Worm (Caenorhabditis elegans) whole organism, young adult: ENCODE results near the gene C26E6.1.

ENCODE experiments used
- B0261.1 ChIP-seq: sonication (generic microtip); optimal IDR thresholded peaks from 2 replicates; lab custom pipeline; 2016; ENCODE audit warnings: mild to moderate bottlenecking, missing genetic modification characterization, moderate library complexity, missing compliant biosample characterization
- B0336.3 ChIP-seq: fragments of 200-800 bp; sonication (Bioruptor generic); IDR thresholded peaks from 2 replicates; pipeline ENCODE4 v1.3.6; 2022; ENCODE audit warnings: missing genetic modification characterization, missing compliant biosample characterization
- C06A6.2 ChIP-seq: fragments of 200-800 bp; sonication (Bioruptor generic); conservative IDR thresholded peaks from 2 replicates; pipeline ENCODE4 v1.3.6; 2022; ENCODE audit warnings: missing genetic modification characterization, missing compliant biosample characterization
- F23B12.7 ChIP-seq: sonication (generic microtip); optimal IDR thresholded peaks from 2 replicates; lab custom pipeline; 2017; ENCODE audit warnings: missing genetic modification characterization, mild to moderate bottlenecking, missing compliant biosample characterization, antibody characterized with exemption, moderate library complexity; ENCODE audit not compliant: insufficient read depth
- F52B5.7 ChIP-seq: sonication (generic microtip); optimal IDR thresholded peaks from 2 replicates; lab custom pipeline; 2016; ENCODE audit warnings: mild to moderate bottlenecking, missing genetic modification characterization, missing compliant biosample characterization
- F55B11.4 ChIP-seq: sonication (generic microtip); optimal IDR thresholded peaks from 2 replicates; lab custom pipeline; 2016; ENCODE audit warnings: missing compliant biosample characterization, missing genetic modification characterization, borderline replicate concordance; ENCODE audit not compliant: insufficient read depth
- F57A8.1 ChIP-seq: fragments of 200-800 bp; sonication (Bioruptor generic); optimal IDR thresholded peaks from 2 replicates; lab custom pipeline; 2018; ENCODE audit warnings: mild to moderate bottlenecking, missing genetic modification characterization, moderate library complexity, missing compliant biosample characterization
- F57C9.4 ChIP-seq: sonication (generic microtip); optimal IDR thresholded peaks from 2 replicates; lab custom pipeline; 2017; ENCODE audit warnings: mild to moderate bottlenecking, missing genetic modification characterization, missing compliant biosample characterization
- K12H6.12 ChIP-seq: fragments of 200-800 bp; sonication (Bioruptor generic); optimal IDR thresholded peaks from 2 replicates; lab custom pipeline; 2018; ENCODE audit warnings: mild to moderate bottlenecking, missing genetic modification characterization, missing compliant biosample characterization
- Y53G8AR.9 ChIP-seq: fragments of 200-800 bp; sonication (Bioruptor generic); conservative IDR thresholded peaks from 2 replicates; pipeline ENCODE4 v1.3.6; 2022; ENCODE audit warnings: missing genetic modification reagents, missing genetic modification characterization, missing compliant biosample characterization
- Y56A3A.18 ChIP-seq: fragments of 200-800 bp; sonication (Bioruptor generic); IDR thresholded peaks from 2 replicates; pipeline ENCODE4 v1.3.6; 2022; ENCODE audit warnings: missing genetic modification reagents, missing genetic modification characterization, missing compliant biosample characterization
- Y95B8A.8 ChIP-seq: fragments of 200-800 bp; sonication (Bioruptor generic); IDR thresholded peaks from 2 replicates; pipeline ENCODE4 v1.3.6; 2022; ENCODE audit warnings: missing genetic modification reagents, missing genetic modification characterization, missing compliant biosample characterization
- akir-1 ChIP-seq: fragments of 200-800 bp; sonication (Bioruptor generic); optimal IDR thresholded peaks from 2 replicates; lab custom pipeline; 2018; ENCODE audit warnings: mild to moderate bottlenecking, missing genetic modification characterization, moderate library complexity, missing compliant biosample characterization
- aptf-2 ChIP-seq: fragments of 200-800 bp; sonication (Bioruptor generic); conservative IDR thresholded peaks from 2 replicates; pipeline ENCODE4 v1.3.6; 2022; ENCODE audit warnings: missing genetic modification reagents, missing genetic modification characterization, missing compliant biosample characterization
- attf-3 ChIP-seq: fragments of 200-800 bp; sonication (Bioruptor generic); conservative IDR thresholded peaks from 2 replicates; pipeline ENCODE4 v1.3.6; 2022; ENCODE audit warnings: missing genetic modification reagents, missing genetic modification characterization, missing compliant biosample characterization
- attf-6 ChIP-seq: fragments of 200-800 bp; sonication (Bioruptor generic); IDR thresholded peaks from 2 replicates; pipeline ENCODE4 v1.3.6; 2022; ENCODE audit warnings: missing genetic modification reagents, missing genetic modification characterization, missing compliant biosample characterization
- ccch-3 ChIP-seq: fragments of 200-800 bp; sonication (Bioruptor generic); optimal IDR thresholded peaks from 2 replicates; lab custom pipeline; 2018; ENCODE audit warnings: mild to moderate bottlenecking, missing genetic modification characterization, missing compliant biosample characterization
- ceh-27 ChIP-seq: fragments of 200-800 bp; sonication (Bioruptor generic); optimal IDR thresholded peaks from 2 replicates; lab custom pipeline; 2018; ENCODE audit warnings: mild to moderate bottlenecking, missing genetic modification characterization, moderate library complexity, missing compliant biosample characterization
- ceh-40 ChIP-seq: fragments of 200-800 bp; sonication (Bioruptor generic); IDR thresholded peaks from 2 replicates; pipeline ENCODE4 v1.3.6; 2022; ENCODE audit warnings: missing genetic modification characterization, missing compliant biosample characterization
- ceh-58 ChIP-seq: fragments of 200-800 bp; sonication (Bioruptor generic); IDR thresholded peaks from 2 replicates; pipeline ENCODE4 v1.3.6; 2022; ENCODE audit warnings: missing genetic modification characterization, missing compliant biosample characterization
- ceh-79 ChIP-seq: sonication (generic microtip); optimal IDR thresholded peaks from 2 replicates; lab custom pipeline; 2017; ENCODE audit warnings: mild to moderate bottlenecking, missing genetic modification characterization, missing compliant biosample characterization
- ceh-91 ChIP-seq: fragments of 200-800 bp; sonication (Bioruptor generic); IDR thresholded peaks from 2 replicates; pipeline ENCODE4 v1.3.6; 2022; ENCODE audit warnings: missing genetic modification reagents, missing genetic modification characterization, missing compliant biosample characterization
- die-1 ChIP-seq: sonication (generic microtip); optimal IDR thresholded peaks from 2 replicates; lab custom pipeline; 2016; ENCODE audit warnings: missing genotype, mild to moderate bottlenecking, missing genetic modification characterization, missing compliant biosample characterization
- dpl-1 ChIP-seq: fragments of 150-350 bp; optimal IDR thresholded peaks from 2 replicates; lab custom pipeline; 2014; ENCODE audit warnings: missing biosample characterization, missing genetic modification reagents, missing genetic modification characterization
- ets-4 ChIP-seq: fragments of 200-800 bp; sonication (Bioruptor generic); optimal IDR thresholded peaks from 2 replicates; lab custom pipeline; 2018; ENCODE audit warnings: mild to moderate bottlenecking, missing genetic modification characterization, missing compliant biosample characterization
- hlh-26 ChIP-seq: fragments of 200-800 bp; sonication (Bioruptor generic); conservative IDR thresholded peaks from 2 replicates; pipeline ENCODE4 v1.3.6; 2022; ENCODE audit warnings: missing genetic modification reagents, missing genetic modification characterization, missing compliant biosample characterization
- hmg-20 ChIP-seq: fragments of 200-800 bp; sonication (Bioruptor generic); IDR thresholded peaks from 2 replicates; pipeline ENCODE4 v1.3.6; 2022; ENCODE audit warnings: missing genetic modification reagents, missing genetic modification characterization, missing compliant biosample characterization
- hsf-1 ChIP-seq: fragments of 200-800 bp; sonication (Bioruptor generic); IDR thresholded peaks from 2 replicates; pipeline ENCODE4 v1.3.6; 2022; ENCODE audit warnings: missing genetic modification reagents, missing genetic modification characterization, missing compliant biosample characterization
- lag-1 ChIP-seq: fragments of 200-800 bp; sonication (Bioruptor generic); IDR thresholded peaks from 2 replicates; pipeline ENCODE4 v1.3.6; 2022; ENCODE audit warnings: missing genetic modification reagents, missing genetic modification characterization, missing compliant biosample characterization
- let-526 ChIP-seq: fragments of 200-800 bp; sonication (Bioruptor generic); IDR thresholded peaks from 2 replicates; pipeline ENCODE4 v1.3.6; 2022; ENCODE audit warnings: missing genetic modification reagents, missing genetic modification characterization, missing compliant biosample characterization
- let-607 ChIP-seq, 2 experiments: fragments of 200-800 bp in 1 of 2; sonication (Bioruptor generic) in 1 of 2; sonication (generic microtip) in 1 of 2; optimal IDR thresholded peaks; 2 replicates each; lab custom pipeline; 2016 to 2018; ENCODE audit warnings: mild to moderate bottlenecking in 2 of 2, missing compliant biosample characterization in 2 of 2, missing genetic modification characterization in 2 of 2, moderate library complexity in 2 of 2, missing genotype in 1 of 2
- lin-26 ChIP-seq: fragments of 200-800 bp; sonication (Bioruptor generic); IDR thresholded peaks from 2 replicates; pipeline ENCODE4 v1.3.6; 2022; ENCODE audit warnings: missing genetic modification reagents, missing genetic modification characterization, missing compliant biosample characterization
- lin-35 ChIP-seq, 3 experiments: fragments of 150-350 bp in 2 of 3; sonication (generic microtip) in 1 of 3; optimal IDR thresholded peaks; 2 replicates each; lab custom pipeline; 2014 to 2018; ENCODE audit warnings: missing biosample characterization in 3 of 3, missing genetic modification characterization in 3 of 3, missing genetic modification reagents in 3 of 3
- lin-54 ChIP-seq: fragments of 200-800 bp; sonication (Bioruptor generic); optimal IDR thresholded peaks from 2 replicates; lab custom pipeline; 2018; ENCODE audit warnings: mild to moderate bottlenecking, missing genetic modification characterization, missing compliant biosample characterization
- lsl-1 ChIP-seq: fragments of 200-800 bp; sonication (Bioruptor generic); optimal IDR thresholded peaks from 2 replicates; lab custom pipeline; 2018; ENCODE audit warnings: mild to moderate bottlenecking, missing genetic modification characterization, moderate library complexity, missing compliant biosample characterization
- madf-10 ChIP-seq: sonication (generic microtip); optimal IDR thresholded peaks from 2 replicates; lab custom pipeline; 2016; ENCODE audit warnings: mild to moderate bottlenecking, missing genetic modification characterization, missing compliant biosample characterization
- madf-3 ChIP-seq: fragments of 200-800 bp; sonication (Bioruptor generic); IDR thresholded peaks from 2 replicates; pipeline ENCODE4 v1.3.6; 2022; ENCODE audit warnings: missing genetic modification reagents, missing genetic modification characterization, missing compliant biosample characterization
- madf-6 ChIP-seq: fragments of 200-800 bp; sonication (Bioruptor generic); IDR thresholded peaks from 2 replicates; pipeline ENCODE4 v1.3.6; 2022; ENCODE audit warnings: missing genetic modification reagents, missing genetic modification characterization, missing compliant biosample characterization
- mcd-1 ChIP-seq: fragments of 200-800 bp; sonication (Bioruptor generic); IDR thresholded peaks from 2 replicates; pipeline ENCODE4 v1.3.6; 2022; ENCODE audit warnings: missing genetic modification reagents, missing genetic modification characterization, missing compliant biosample characterization
- mel-28 ChIP-seq: sonication (generic microtip); optimal IDR thresholded peaks from 2 replicates; lab custom pipeline; 2016; ENCODE audit warnings: borderline replicate concordance, mild to moderate bottlenecking, missing genetic modification characterization, missing compliant biosample characterization
- pbrm-1 ChIP-seq: fragments of 200-800 bp; sonication (Bioruptor generic); IDR thresholded peaks from 2 replicates; pipeline ENCODE4 v1.3.6; 2022; ENCODE audit warnings: missing genetic modification reagents, missing genetic modification characterization, missing compliant biosample characterization
- repo-1 ChIP-seq: sonication (generic microtip); optimal IDR thresholded peaks from 2 replicates; lab custom pipeline; 2017; ENCODE audit warnings: mild to moderate bottlenecking, missing genetic modification characterization, missing compliant biosample characterization
- unc-130 ChIP-seq: sonication (generic microtip); optimal IDR thresholded peaks from 2 replicates; lab custom pipeline; 2016; ENCODE audit warnings: missing genetic modification reagents, missing genetic modification characterization, missing compliant biosample characterization
- zfh-2 ChIP-seq: fragments of 200-800 bp; sonication (Bioruptor generic); conservative IDR thresholded peaks from 2 replicates; pipeline ENCODE4 v1.3.6; 2022; ENCODE audit warnings: missing genetic modification reagents, missing genetic modification characterization, missing compliant biosample characterization
- zim-3 ChIP-seq: sonication (generic microtip); optimal IDR thresholded peaks from 2 replicates; lab custom pipeline; 2017; ENCODE audit warnings: mild to moderate bottlenecking, missing genetic modification characterization, moderate library complexity, missing compliant biosample characterization
- ztf-18 ChIP-seq: sonication (generic microtip); optimal IDR thresholded peaks from 2 replicates; lab custom pipeline; 2016; ENCODE audit warnings: missing genotype, mild to moderate bottlenecking, missing genetic modification characterization, missing compliant biosample characterization
- ztf-26 ChIP-seq: sonication (generic microtip); optimal IDR thresholded peaks from 2 replicates; lab custom pipeline; 2017; ENCODE audit warnings: missing genetic modification characterization, missing compliant biosample characterization
- ztf-3 ChIP-seq: fragments of 200-800 bp; sonication (Bioruptor generic); optimal IDR thresholded peaks from 2 replicates; lab custom pipeline; 2018; ENCODE audit warnings: mild to moderate bottlenecking, missing genetic modification characterization, missing compliant biosample characterization

The C26E6.1 gene

ce11 chrIII:4984444-4985086, 27.9 kb downstream of the C26E6.1 start, which contains the start of gene C27F2.7:
C27F2.7 (minus strand) TSS chrIII:4984494.
- TF ChIP-seq ztf-18 (tag; lab: Kevin White, UChicago) (peak; percentile 46), F52B5.7 (tag; lab: Kevin White, UChicago) (no peak), F57A8.1 (no peak), ztf-26 (tag; lab: Kevin White, UChicago) (no peak), pbrm-1 (GFP tag; lab: Robert Waterston, UW) (peak; percentile 58; the same call in 1 of the 2 replicates), attf-3 (GFP tag; lab: Robert Waterston, UW) (no peak), hlh-26 (GFP tag; lab: Robert Waterston, UW) (no peak), repo-1 (tag; lab: Kevin White, UChicago) (no peak), akir-1 (GFP tag; lab: Kevin White, UChicago) (no peak), mcd-1 (GFP tag; lab: Robert Waterston, UW) (no peak), zim-3 (tag; lab: Kevin White, UChicago) (no peak), Y95B8A.8 (GFP tag; lab: Robert Waterston, UW) (peak; percentile 81), aptf-2 (GFP tag; lab: Robert Waterston, UW) (0 out of 2 replicates have a peak, but pooled peaks have one; percentile 34), mel-28 (no peak), ceh-40 (no peak), lin-26 (GFP tag; lab: Robert Waterston, UW) (no peak), lin-54 (GFP tag; lab: Kevin White, UChicago) (peak; percentile 75), Y53G8AR.9 (GFP tag; lab: Robert Waterston, UW) (0 out of 2 replicates have a peak, but pooled peaks have one; percentile 57), C06A6.2 (GFP tag; lab: Robert Waterston, UW) (no peak), F57C9.4 (tag; lab: Kevin White, UChicago) (no peak), ets-4 (no peak), madf-6 (GFP tag; lab: Robert Waterston, UW) (peak; percentile 94), ceh-27 (no peak), ccch-3 (GFP tag; lab: Kevin White, UChicago) (no peak), let-526 (GFP tag; lab: Robert Waterston, UW) (no peak), ceh-91 (GFP tag; lab: Robert Waterston, UW) (peak; percentile 91), madf-3 (GFP tag; lab: Robert Waterston, UW) (peak; percentile 70; the same call in 1 of the 2 replicates), ztf-3 (GFP tag; lab: Kevin White, UChicago) (no peak), die-1 (tag; lab: Kevin White, UChicago) (no peak), unc-130 (GFP tag; lab: Kevin White, UChicago) (peak; percentile 45), lag-1 (GFP tag; lab: Robert Waterston, UW) (no peak), hmg-20 (GFP tag; lab: Robert Waterston, UW) (no peak), madf-10 (no peak), ceh-58 (GFP tag; lab: Robert Waterston, UW) (no peak), F55B11.4 (tag; lab: Kevin White, UChicago) (no peak), ceh-79 (tag; lab: Kevin White, UChicago) (no peak), let-607 (tag; optimal IDR thresholded peaks at IDR 0.05; lab: Kevin White, UChicago) (no peak), Y56A3A.18 (GFP tag; lab: Robert Waterston, UW) (no peak), zfh-2 (GFP tag; lab: Robert Waterston, UW) (no peak), B0336.3 (peak; percentile 79), hsf-1 (GFP tag; lab: Robert Waterston, UW) (peak; percentile 70), dpl-1 (GFP tag; lab: Kevin White, UChicago) (peak; percentile 47), lin-35 (GFP tag; optimal IDR thresholded peaks at IDR 0.05; lab: Kevin White, UChicago) (no peak), lsl-1 (GFP tag; lab: Kevin White, UChicago) (peak; percentile 94), F23B12.7 (tag; lab: Kevin White, UChicago) (no peak), K12H6.12 (tag; lab: Kevin White, UChicago) (no peak), B0261.1 (tag; lab: Kevin White, UChicago) (no peak), attf-6 (GFP tag; lab: Robert Waterston, UW) (peak; percentile 22; the same call in 1 of the 2 replicates)
